Fruit fly (Drosophila melanogaster): Measurements from ENCODE around the gene CG31522.
A peak's percentile ranks its signal among the peaks of the same experiment; 100 is the strongest.

The CG31522 gene

DNA sequence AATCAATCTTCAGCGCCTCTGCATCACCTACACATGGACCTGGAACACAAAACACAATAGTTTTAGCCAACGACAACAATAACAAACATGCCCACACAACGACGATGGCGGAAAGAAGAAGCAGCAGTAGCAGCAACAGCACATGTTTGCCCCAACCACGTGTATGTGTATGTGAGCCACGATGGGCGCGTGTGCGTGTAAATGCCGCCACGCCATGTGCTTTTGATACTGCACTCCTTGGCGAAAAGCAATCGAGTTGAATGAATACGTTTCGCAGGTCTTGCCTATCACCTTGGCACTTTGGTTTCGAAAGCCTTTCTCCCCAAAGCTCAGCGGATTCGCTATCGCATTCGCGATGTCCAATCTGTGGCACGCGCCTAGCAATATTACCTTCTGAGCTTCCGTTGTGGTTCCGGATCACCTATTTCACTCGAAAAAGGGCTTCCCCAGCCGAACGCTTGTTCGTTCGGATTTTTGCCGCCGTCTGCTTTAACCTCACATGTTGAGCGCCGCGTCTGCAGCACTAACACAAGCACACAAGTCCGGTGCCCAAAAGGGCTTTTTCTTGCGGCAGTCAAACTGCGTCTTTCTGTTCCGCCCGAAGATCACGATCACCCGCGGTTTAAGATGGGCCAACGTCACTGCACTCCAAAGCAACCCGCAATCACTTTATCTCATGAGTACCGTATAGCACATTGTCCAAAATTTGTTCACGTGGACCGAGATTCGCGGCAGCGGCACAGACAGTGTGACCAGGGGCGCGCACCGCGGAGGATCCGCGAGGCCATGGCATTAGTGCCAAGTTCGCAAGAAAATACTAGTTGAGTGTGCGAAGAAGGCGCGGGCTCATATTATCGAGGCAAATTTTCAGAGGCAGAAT lies 33.9 kb downstream of the CG31522 start, which contains the start of gene srl (continued):
- TF ChIP-seq CG10267 (tag; optimal IDR thresholded peaks at IDR 0.05): peak; percentile 22
- no peak for TF ChIP-seq gsb-n (tag; optimal IDR thresholded peaks at IDR 0.05)
- no peak for TF ChIP-seq CG31365 (tag; optimal IDR thresholded peaks at IDR 0.05)
- TF ChIP-seq vvl (GFP tag; IDR thresholded peaks at IDR 0.05): no peak; the same call in 1 of the 2 replicates
- no peak for TF ChIP-seq salm (tag; optimal IDR thresholded peaks at IDR 0.05)
- peak; percentile 35; the same call in 1 of the 3 replicates for TF ChIP-seq zfh1 (GFP tag; IDR thresholded peaks at IDR 0.05)
- no peak for TF ChIP-seq psq (GFP tag; optimal IDR thresholded peaks at IDR 0.05)
- no peak for TF ChIP-seq Xbp1 (GFP tag; optimal IDR thresholded peaks at IDR 0.05)
- TF ChIP-seq CG11696 (GFP tag; IDR thresholded peaks at IDR 0.05): no peak
- TF ChIP-seq CG16863 (GFP tag; optimal IDR thresholded peaks at IDR 0.05): no peak
- no peak for TF ChIP-seq gcm2 (GFP tag; optimal IDR thresholded peaks at IDR 0.05)
- no peak for TF ChIP-seq CG11695 (GFP tag; IDR thresholded peaks at IDR 0.05)
- TF ChIP-seq cas (GFP tag; IDR thresholded peaks at IDR 0.05): no peak
- TF ChIP-seq CG4424 (GFP tag; optimal IDR thresholded peaks at IDR 0.05): no peak
- peak; percentile 86 for TF ChIP-seq CG7987 (GFP tag; optimal IDR thresholded peaks at IDR 0.05)
- no peak for TF ChIP-seq CG4730 (GFP tag; IDR thresholded peaks at IDR 0.05)
- no peak for TF ChIP-seq ap (GFP tag; IDR thresholded peaks at IDR 0.05)
- TF ChIP-seq CG16779 (GFP tag; IDR thresholded peaks at IDR 0.05): no peak
- peak; percentile 78 for TF ChIP-seq Deaf1 (tag; optimal IDR thresholded peaks at IDR 0.05)
- no peak for TF ChIP-seq CG9817 (tag; optimal IDR thresholded peaks at IDR 0.05)
- no peak for TF ChIP-seq Ets65A (GFP tag)
- TF ChIP-seq fd64A (GFP tag; optimal IDR thresholded peaks at IDR 0.05): no peak
- TF ChIP-seq CG6765 (GFP tag; optimal IDR thresholded peaks at IDR 0.05): no peak
- no peak for TF ChIP-seq corto (GFP tag; optimal IDR thresholded peaks at IDR 0.05)
- TF ChIP-seq pita (GFP tag; optimal IDR thresholded peaks at IDR 0.05): no peak
- no peak for TF ChIP-seq Hr78 (GFP tag; optimal IDR thresholded peaks at IDR 0.05)
- TF ChIP-seq Hr51 (GFP tag; optimal IDR thresholded peaks at IDR 0.05): no peak
- no peak for TF ChIP-seq Hsf (GFP tag; optimal IDR thresholded peaks at IDR 0.05)
- no peak for TF ChIP-seq Awh (GFP tag; IDR thresholded peaks at IDR 0.05)
- TF ChIP-seq seq (GFP tag; IDR thresholded peaks at IDR 0.05): no peak
- TF ChIP-seq CG7786 (GFP tag; optimal IDR thresholded peaks at IDR 0.05): no peak
- peak; percentile 39 for TF ChIP-seq CG14710 (tag; optimal IDR thresholded peaks at IDR 0.05)
- no peak for TF ChIP-seq CG5245 (GFP tag; optimal IDR thresholded peaks at IDR 0.05)
- no peak for TF ChIP-seq CG15696 (tag; optimal IDR thresholded peaks at IDR 0.05)
- TF ChIP-seq Ptx1 (GFP tag; IDR thresholded peaks at IDR 0.05): no peak
- TF ChIP-seq Dad (GFP tag; optimal IDR thresholded peaks at IDR 0.05): no peak
- no peak for TF ChIP-seq CG6654 (GFP tag; optimal IDR thresholded peaks at IDR 0.05)
- TF ChIP-seq zen2 (GFP tag; IDR thresholded peaks at IDR 0.05; ENCODE audit: partially characterized antibody): 0 out of 3 replicates have a peak, but pooled peaks have one; percentile 49
- TF ChIP-seq Max (GFP tag; optimal IDR thresholded peaks at IDR 0.05): peak; percentile 85
- TF ChIP-seq CG33557 (GFP tag; optimal IDR thresholded peaks at IDR 0.05): no peak
- no peak for TF ChIP-seq CG4854 (GFP tag; optimal IDR thresholded peaks at IDR 0.05)
- TF ChIP-seq B-H2 (GFP tag; optimal IDR thresholded peaks at IDR 0.05): no peak
- no peak for TF ChIP-seq al (GFP tag; IDR thresholded peaks at IDR 0.05)
- TF ChIP-seq HLH3B (GFP tag; IDR thresholded peaks at IDR 0.05): no peak
- peak; percentile 80 for TF ChIP-seq sens (GFP tag)
- TF ChIP-seq slp2 (GFP tag; optimal IDR thresholded peaks at IDR 0.05): no peak
- no peak for TF ChIP-seq pum (GFP tag; optimal IDR thresholded peaks at IDR 0.05)
- no peak for TF ChIP-seq CG7928 (GFP tag; optimal IDR thresholded peaks at IDR 0.05)
- no peak for TF ChIP-seq sens-2 (GFP tag; IDR thresholded peaks at IDR 0.05)
- TF ChIP-seq CHES-1-like (GFP tag; optimal IDR thresholded peaks at IDR 0.05): peak; percentile 14
